Fruit fly (Drosophila melanogaster): ENCODE measurements around the gene CG32024.

Gene CG32024

DNA sequence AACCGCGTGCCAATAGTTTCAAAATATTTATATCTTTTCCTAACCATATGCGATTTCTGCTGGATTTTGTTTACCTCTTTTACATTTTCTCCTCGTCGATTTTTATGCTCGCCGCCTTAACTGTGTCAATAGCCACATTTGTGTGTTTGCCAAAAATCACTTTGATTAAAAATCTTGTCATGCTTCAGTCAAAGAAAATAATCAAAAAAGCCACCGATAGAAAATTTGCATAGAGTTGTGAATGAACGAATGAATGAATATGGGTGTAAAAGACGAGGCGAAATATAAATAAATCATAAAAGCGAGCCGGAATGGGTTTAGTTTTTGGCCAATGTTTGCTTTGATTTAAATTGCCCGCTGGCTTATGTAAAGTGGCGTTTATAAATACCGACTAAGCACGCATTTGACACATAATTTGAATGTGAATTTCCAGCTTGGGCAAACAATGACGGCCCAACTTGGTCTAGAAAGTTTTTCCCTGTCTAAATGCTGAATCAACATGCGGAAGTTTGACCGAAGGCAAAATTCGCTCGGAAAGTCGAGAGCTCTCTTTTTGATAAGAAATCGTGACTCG is 26.6 kb upstream of the CG32024 start:
- TF ChIP-seq GATAd (GFP tag; optimal IDR thresholded peaks at IDR 0.05) = no peak
- TF ChIP-seq CG9705 (GFP tag; optimal IDR thresholded peaks at IDR 0.05) = no peak
- TF ChIP-seq rgr (GFP tag; optimal IDR thresholded peaks at IDR 0.05) = no peak
- TF ChIP-seq Sp1 (GFP tag; optimal IDR thresholded peaks at IDR 0.05) = no peak
- no peak for TF ChIP-seq sage (GFP tag; optimal IDR thresholded peaks at IDR 0.05)
- TF ChIP-seq Myc (optimal IDR thresholded peaks at IDR 0.05) = no peak
- TF ChIP-seq br (GFP tag; optimal IDR thresholded peaks at IDR 0.05) = no peak
- no peak for TF ChIP-seq Jra (GFP tag; optimal IDR thresholded peaks at IDR 0.05)
- no peak for TF ChIP-seq sv (GFP tag; optimal IDR thresholded peaks at IDR 0.05)
- TF ChIP-seq jim (GFP tag; optimal IDR thresholded peaks at IDR 0.05) = no peak
- TF ChIP-seq Hr78 (GFP tag; optimal IDR thresholded peaks at IDR 0.05) = no peak
- no peak for TF ChIP-seq Hnf4 (GFP tag; optimal IDR thresholded peaks at IDR 0.05)
- no peak for TF ChIP-seq Abd-B (GFP tag; optimal IDR thresholded peaks at IDR 0.05)
- TF ChIP-seq pan (optimal IDR thresholded peaks at IDR 0.05) = no peak
- no peak for TF ChIP-seq usp (GFP tag; optimal IDR thresholded peaks at IDR 0.05)
- no peak for TF ChIP-seq psq (GFP tag; optimal IDR thresholded peaks at IDR 0.05)
- TF ChIP-seq CG32264 (GFP tag; optimal IDR thresholded peaks at IDR 0.05) = no peak
- TF ChIP-seq lola (GFP tag; optimal IDR thresholded peaks at IDR 0.05) = no peak

DNA sequence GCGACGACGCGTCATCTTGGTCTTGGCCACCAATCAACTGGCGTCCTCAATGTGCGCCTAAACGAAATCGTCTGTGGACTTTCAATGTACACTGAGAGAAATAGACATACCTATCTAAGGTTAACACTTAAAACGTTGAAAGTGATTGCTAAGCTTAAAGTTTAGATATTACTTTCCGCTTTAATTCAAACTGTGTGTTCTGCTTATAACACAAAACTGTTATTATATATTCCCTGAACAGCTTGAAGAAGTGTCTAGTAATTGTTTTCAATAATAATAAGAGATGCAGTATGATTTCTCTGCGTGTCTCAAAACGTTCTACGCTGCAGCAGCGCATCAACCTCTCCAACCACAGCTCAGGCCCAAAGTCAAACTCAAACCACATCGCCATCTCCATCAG is 25.4 kb upstream of the CG32024 start:
- TF ChIP-seq ey (GFP tag; optimal IDR thresholded peaks at IDR 0.05) (no peak), h (GFP tag; optimal IDR thresholded peaks at IDR 0.05) (peak; percentile 9)

DNA sequence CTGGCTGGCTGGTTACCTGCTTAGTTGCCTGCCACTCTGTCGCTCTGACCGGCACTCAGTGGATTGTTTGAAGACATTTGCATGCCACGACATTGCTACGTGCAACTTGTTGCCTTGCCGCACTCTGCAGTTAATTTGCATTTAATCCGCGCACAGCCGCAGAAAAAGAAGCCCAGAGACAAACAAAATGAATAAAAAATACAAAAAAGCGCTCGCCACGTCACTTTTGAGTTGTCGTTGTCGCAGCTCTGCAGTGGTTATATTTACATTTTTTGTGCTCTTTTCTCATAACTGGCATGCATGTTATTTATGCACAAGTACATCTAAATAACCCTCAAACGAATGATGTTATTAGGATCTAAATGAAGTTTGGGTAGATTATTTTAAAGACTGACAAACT is 24.1 kb upstream of the CG32024 start:
- TF ChIP-seq Hnf4 (GFP tag; optimal IDR thresholded peaks at IDR 0.05) = no peak
- no peak for TF ChIP-seq jim (GFP tag; optimal IDR thresholded peaks at IDR 0.05)
- TF ChIP-seq Sp1 (GFP tag; optimal IDR thresholded peaks at IDR 0.05) = no peak
- no peak for TF ChIP-seq fru (GFP tag; optimal IDR thresholded peaks at IDR 0.05)
- no peak for TF ChIP-seq psq (GFP tag; optimal IDR thresholded peaks at IDR 0.05)
- TF ChIP-seq CrebA (GFP tag; optimal IDR thresholded peaks at IDR 0.05; ENCODE audit: borderline replicate concordance) = no peak
- no peak for TF ChIP-seq tai (GFP tag; optimal IDR thresholded peaks at IDR 0.05)

DNA sequence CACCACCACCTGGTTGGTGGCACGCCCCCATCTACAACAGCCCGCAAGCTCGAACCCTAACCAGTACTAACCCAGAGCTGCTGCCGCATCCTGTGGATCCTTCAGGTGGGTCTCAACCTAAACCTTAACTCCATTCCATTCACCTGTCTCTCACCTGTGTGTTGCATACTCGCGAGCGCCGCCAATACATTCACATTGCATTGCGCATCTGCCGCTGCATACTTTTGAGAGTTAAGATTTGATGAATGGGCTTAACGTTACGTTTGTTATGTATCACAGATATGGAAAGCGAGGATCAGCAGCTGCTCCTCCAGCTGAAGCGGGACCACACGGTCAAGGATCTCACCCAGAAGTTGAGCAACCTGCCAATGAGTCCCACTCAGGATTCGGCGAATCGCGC is 20.2 kb upstream of the CG32024 start:
- no peak for TF ChIP-seq GATAd (GFP tag; optimal IDR thresholded peaks at IDR 0.05)
- no peak for TF ChIP-seq h (GFP tag; optimal IDR thresholded peaks at IDR 0.05)
- no peak for TF ChIP-seq rgr (GFP tag; optimal IDR thresholded peaks at IDR 0.05)
- peak; percentile 84 for TF ChIP-seq Myc (optimal IDR thresholded peaks at IDR 0.05)
- no peak for TF ChIP-seq jim (GFP tag; optimal IDR thresholded peaks at IDR 0.05)
- peak; percentile 68 for TF ChIP-seq Vsx2 (GFP tag; optimal IDR thresholded peaks at IDR 0.05; ENCODE audit: partially characterized antibody)
- TF ChIP-seq Mio (GFP tag; optimal IDR thresholded peaks at IDR 0.05) = no peak
- no peak for TF ChIP-seq Sp1 (GFP tag; optimal IDR thresholded peaks at IDR 0.05)
- no peak for TF ChIP-seq Dfd (GFP tag; optimal IDR thresholded peaks at IDR 0.05)
- TF ChIP-seq N (GFP tag; optimal IDR thresholded peaks at IDR 0.05) = peak; percentile 88
- no peak for TF ChIP-seq dmrt93B (GFP tag; optimal IDR thresholded peaks at IDR 0.05)
- TF ChIP-seq lola (GFP tag; optimal IDR thresholded peaks at IDR 0.05) = no peak
- TF ChIP-seq sv (GFP tag; optimal IDR thresholded peaks at IDR 0.05) = no peak
- TF ChIP-seq fru (GFP tag; optimal IDR thresholded peaks at IDR 0.05) = no peak
- TF ChIP-seq tai (GFP tag; optimal IDR thresholded peaks at IDR 0.05) = no peak
- no peak for TF ChIP-seq Jra (GFP tag; optimal IDR thresholded peaks at IDR 0.05)
- TF ChIP-seq Rel (GFP tag; optimal IDR thresholded peaks at IDR 0.05) = no peak
- TF ChIP-seq Rel (tag; optimal IDR thresholded peaks at IDR 0.05) = no peak
- no peak for TF ChIP-seq usp (GFP tag; optimal IDR thresholded peaks at IDR 0.05)
- no peak for TF ChIP-seq CG32264 (GFP tag; optimal IDR thresholded peaks at IDR 0.05)
- TF ChIP-seq foxo (GFP tag; optimal IDR thresholded peaks at IDR 0.05) = no peak
- TF ChIP-seq br (GFP tag; optimal IDR thresholded peaks at IDR 0.05) = no peak
- no peak for TF ChIP-seq Hr83 (GFP tag; optimal IDR thresholded peaks at IDR 0.05; ENCODE audit: poor library complexity, severe bottlenecking)
- TF ChIP-seq sage (GFP tag; optimal IDR thresholded peaks at IDR 0.05) = no peak
- peak; percentile 39 for TF ChIP-seq Abd-B (GFP tag; optimal IDR thresholded peaks at IDR 0.05)

DNA sequence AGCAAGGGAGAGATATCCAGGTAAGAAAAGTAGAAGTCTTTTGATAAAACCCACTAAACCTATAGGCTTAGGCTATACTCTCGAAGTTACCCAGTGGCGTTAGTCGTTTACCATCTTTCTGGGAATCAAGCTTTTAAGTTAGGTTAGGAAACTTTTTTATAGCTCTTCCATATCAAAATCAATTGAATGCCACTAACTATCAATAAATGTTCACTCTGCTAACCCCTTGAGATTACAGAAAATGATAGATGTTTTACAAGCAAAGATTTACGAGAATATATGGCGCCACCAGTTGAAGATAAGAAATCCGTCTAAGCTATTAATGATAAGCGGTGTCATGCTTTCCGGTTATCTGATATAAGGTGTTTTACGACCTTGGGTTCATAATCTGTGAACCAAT is 19.7 kb upstream of the CG32024 start:
- TF ChIP-seq usp (GFP tag; optimal IDR thresholded peaks at IDR 0.05) (no peak), Dif (GFP tag; optimal IDR thresholded peaks at IDR 0.05; ENCODE audit: partially characterized antibody) (no peak), br (GFP tag; optimal IDR thresholded peaks at IDR 0.05) (no peak), Abd-B (GFP tag; optimal IDR thresholded peaks at IDR 0.05) (no peak)
